Worm (Caenorhabditis elegans) whole organism, L1 larva: ENCODE data around the gene F56B3.2.

Source experiments
- aha-1 ChIP-seq: fragments of 150-350 bp; optimal IDR thresholded peaks from 2 replicates; lab custom pipeline; 2014; ENCODE audit warnings: missing biosample characterization, missing genetic modification characterization
- ama-1 ChIP-seq: fragments of 150-350 bp; optimal IDR thresholded peaks from 2 replicates; lab custom pipeline; 2014
- ceh-82 ChIP-seq, 3 experiments: fragments of 150-350 bp in 1 of 3; sonication (generic microtip) in 2 of 3; optimal IDR thresholded peaks; 2 replicates each; lab custom pipeline; 2014 to 2017; ENCODE audit warnings: missing biosample characterization in 3 of 3, missing genetic modification characterization in 3 of 3
- elt-3 ChIP-seq, 6 experiments: fragments of 150-350 bp in 1 of 6; sonication (generic microtip); optimal IDR thresholded peaks; 2 replicates each; lab custom pipeline; 2017 to 2018; ENCODE audit warnings: missing biosample characterization in 6 of 6, missing genetic modification characterization in 6 of 6, inconsistent platforms in 1 of 6
- nhr-237 ChIP-seq: fragments of 150-350 bp; optimal IDR thresholded peaks from 2 replicates; lab custom pipeline; 2014; ENCODE audit warnings: missing biosample characterization, missing genetic modification characterization
- nhr-71 ChIP-seq: sonication (generic microtip); optimal IDR thresholded peaks from 2 replicates; lab custom pipeline; 2016; ENCODE audit warnings: mild to moderate bottlenecking, missing genetic modification characterization, moderate library complexity, missing compliant biosample characterization
- skn-1 ChIP-seq: fragments of 150-350 bp; optimal IDR thresholded peaks from 2 replicates; lab custom pipeline; 2014; ENCODE audit warnings: missing biosample characterization, missing genetic modification characterization

DNA sequence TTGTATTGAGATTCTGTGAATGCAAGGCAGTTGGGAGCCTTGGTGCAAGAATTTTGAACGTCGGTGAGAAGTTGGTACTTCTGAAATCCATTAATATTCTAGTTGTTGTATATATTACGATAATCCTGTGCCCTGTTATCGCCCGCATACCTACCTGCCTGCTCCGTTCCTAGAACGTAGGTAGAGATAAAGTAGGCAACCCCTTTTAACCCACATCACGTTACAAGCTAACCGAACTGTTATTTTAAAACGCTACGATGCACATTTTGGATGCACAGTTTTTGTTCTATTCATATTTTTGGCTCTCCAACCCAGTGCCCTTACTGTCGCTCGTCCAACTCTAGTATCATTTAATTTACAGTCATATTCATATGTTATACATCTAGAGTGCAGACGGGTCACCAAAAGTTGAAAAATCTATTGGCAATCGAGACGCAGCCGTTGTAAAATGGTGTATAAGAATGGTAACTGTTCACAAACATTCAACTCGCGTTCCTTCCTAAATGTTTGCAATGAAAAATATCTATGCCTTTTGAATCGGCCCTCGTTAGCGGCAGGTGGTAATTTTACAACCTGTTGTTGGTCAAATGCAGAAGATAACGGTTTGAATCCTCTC is 13.9 kb downstream of the F56B3.2 start:
- TF ChIP-seq nhr-71 (no peak), skn-1 (no peak), elt-3 (tag; optimal IDR thresholded peaks at IDR 0.05; lab: Kevin White, UChicago) (no peak), aha-1 (tag; lab: Kevin White, UChicago) (no peak), ceh-82 (tag; optimal IDR thresholded peaks at IDR 0.05; lab: Kevin White, UChicago) (no peak), ama-1 (lab: Kevin White, UChicago) (no peak), nhr-237 (no peak)
